Fruit fly (Drosophila melanogaster): ENCODE data around the gene Cpr73D.

Gene Cpr73D

dm6 chr3L:17004218-17004759, 46.8 kb upstream of the Cpr73D start (continued):
- TF ChIP-seq Sox102F (GFP tag; optimal IDR thresholded peaks at IDR 0.05) (peak; percentile 79), CG31627 (GFP tag; optimal IDR thresholded peaks at IDR 0.05) (peak; percentile 84), CG6854 (GFP tag; optimal IDR thresholded peaks at IDR 0.05) (no peak), Hr39 (GFP tag; optimal IDR thresholded peaks at IDR 0.05) (peak; percentile 86), CG8319 (GFP tag; optimal IDR thresholded peaks at IDR 0.05) (peak; percentile 80), spab (GFP tag; optimal IDR thresholded peaks at IDR 0.05) (peak; percentile 91), fkh (GFP tag; optimal IDR thresholded peaks at IDR 0.05) (no peak), vri (GFP tag; optimal IDR thresholded peaks at IDR 0.05) (no peak), CG1621 (tag; optimal IDR thresholded peaks at IDR 0.05) (peak; percentile 93), esn (GFP tag; optimal IDR thresholded peaks at IDR 0.05) (peak; percentile 89), CG11762 (GFP tag; optimal IDR thresholded peaks at IDR 0.05; ENCODE audit: insufficient read depth) (peak; percentile 87), pdm3 (GFP tag; optimal IDR thresholded peaks at IDR 0.05) (peak; percentile 93), CG34406 (GFP tag; optimal IDR thresholded peaks at IDR 0.05) (peak; percentile 88), Blimp-1 (GFP tag; optimal IDR thresholded peaks at IDR 0.05) (peak; percentile 47)

- no peak for TF ChIP-seq Hr4 (GFP tag; optimal IDR thresholded peaks at IDR 0.05)
- TF ChIP-seq CG6808 (GFP tag; optimal IDR thresholded peaks at IDR 0.05): no peak
- no peak for TF ChIP-seq Lpt (GFP tag; optimal IDR thresholded peaks at IDR 0.05)
- TF ChIP-seq CG11294 (GFP tag; IDR thresholded peaks at IDR 0.05): no peak
- TF ChIP-seq CG7368 (GFP tag; optimal IDR thresholded peaks at IDR 0.05): no peak
- no peak for TF ChIP-seq Gug (GFP tag; IDR thresholded peaks at IDR 0.05)
- TF ChIP-seq fkh (GFP tag; optimal IDR thresholded peaks at IDR 0.05): peak; percentile 96
- no peak for TF ChIP-seq CG32006 (GFP tag; optimal IDR thresholded peaks at IDR 0.05)
- TF ChIP-seq svp (GFP tag): peak; percentile 69
- peak; percentile 47 for TF ChIP-seq vri (GFP tag; optimal IDR thresholded peaks at IDR 0.05)
These were observed 46.0 kb upstream of the Cpr73D start for dm6 chr3L:17003251-17004171.

dm6 chr3L:17002140-17002849, 44.8 kb upstream of the Cpr73D start:
- TF ChIP-seq Lpt (GFP tag; optimal IDR thresholded peaks at IDR 0.05) (no peak), CG11902 (GFP tag; optimal IDR thresholded peaks at IDR 0.05) (no peak), CG6854 (GFP tag; optimal IDR thresholded peaks at IDR 0.05) (peak; percentile 11), CG9139 (GFP tag; optimal IDR thresholded peaks at IDR 0.05) (no peak), svp (GFP tag) (peak; percentile 96), achi (GFP tag; optimal IDR thresholded peaks at IDR 0.05) (no peak), pdm3 (GFP tag; optimal IDR thresholded peaks at IDR 0.05) (no peak), CG10669 (GFP tag; optimal IDR thresholded peaks at IDR 0.05) (no peak), dsx (GFP tag; optimal IDR thresholded peaks at IDR 0.05; ENCODE audit: poor library complexity, severe bottlenecking) (peak; percentile 6), Sox14 (GFP tag; optimal IDR thresholded peaks at IDR 0.05) (no peak), CG8319 (GFP tag; optimal IDR thresholded peaks at IDR 0.05) (no peak), CG6808 (GFP tag; optimal IDR thresholded peaks at IDR 0.05) (no peak), CG1621 (tag; optimal IDR thresholded peaks at IDR 0.05) (no peak), vri (GFP tag; optimal IDR thresholded peaks at IDR 0.05) (peak; percentile 54), ss (GFP tag; optimal IDR thresholded peaks at IDR 0.05) (peak; percentile 17 to 46), CG4318 (GFP tag; optimal IDR thresholded peaks at IDR 0.05) (no peak), Eip93F (GFP tag; optimal IDR thresholded peaks at IDR 0.05) (no peak), CG6163 (GFP tag; IDR thresholded peaks at IDR 0.05) (0 out of 3 replicates have a peak, but pooled peaks have one; percentile 44), eg (GFP tag; IDR thresholded peaks at IDR 0.05) (no peak)

Measured in whole organism, prepupa.